Fruit fly (Drosophila melanogaster): ENCODE measurements around the gene fzr.

- TF ChIP-seq insv (optimal IDR thresholded peaks at IDR 0.05): no peak
- TF ChIP-seq psq (optimal IDR thresholded peaks at IDR 0.05): no peak
- no peak for TF ChIP-seq h (optimal IDR thresholded peaks at IDR 0.05)
- no peak for TF ChIP-seq Sin3A (optimal IDR thresholded peaks at IDR 0.05)
- no peak for TF ChIP-seq Myc (optimal IDR thresholded peaks at IDR 0.05)
Measured at dm6 chrX:4657896-4658295, 21.4 kb downstream of the fzr start.
